Worm (Caenorhabditis elegans): ENCODE results near the gene sra-38.

DNA sequence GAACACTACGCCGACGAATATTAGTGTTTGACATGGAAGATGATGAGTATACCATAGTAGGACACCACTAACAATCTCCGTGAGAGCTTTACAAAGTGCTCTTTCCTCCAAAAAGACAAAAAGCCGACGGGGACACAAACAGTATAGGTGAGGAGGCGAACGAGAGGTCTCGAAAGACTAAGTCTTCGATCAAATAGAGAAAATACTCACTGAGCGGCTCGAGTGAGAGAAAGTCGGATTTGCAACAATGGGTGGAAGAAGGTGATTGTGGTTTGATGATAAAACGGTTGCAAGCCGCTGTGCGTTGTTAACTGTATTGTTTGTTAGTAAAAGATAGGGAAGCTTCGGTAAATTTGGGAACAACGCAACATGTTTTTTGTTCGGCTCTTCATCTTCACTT is 17.3 kb downstream of the sra-38 start, which contains the start of gene hlb-1:
- no peak for TF ChIP-seq nhr-237 (tag; optimal IDR thresholded peaks at IDR 0.05)
- TF ChIP-seq ces-1 (GFP tag; optimal IDR thresholded peaks at IDR 0.05) = no peak

Measured in whole organism, L1 larva.